Fruit fly (Drosophila melanogaster): ENCODE data around the gene ND-39.

- no peak for TF ChIP-seq Eip75B (GFP tag; optimal IDR thresholded peaks at IDR 0.05)
- TF ChIP-seq CG6854 (GFP tag; optimal IDR thresholded peaks at IDR 0.05), result no peak
- TF ChIP-seq CG16779 (tag; optimal IDR thresholded peaks at IDR 0.05), result peak; percentile 10
- no peak for TF ChIP-seq CG8119 (GFP tag; IDR thresholded peaks at IDR 0.05)
- no peak for TF ChIP-seq Hr38 (GFP tag; optimal IDR thresholded peaks at IDR 0.05)
- no peak for TF ChIP-seq salr (GFP tag; optimal IDR thresholded peaks at IDR 0.05)
- TF ChIP-seq Sox102F (GFP tag; optimal IDR thresholded peaks at IDR 0.05), result no peak
- no peak for TF ChIP-seq OdsH (GFP tag; optimal IDR thresholded peaks at IDR 0.05)
- no peak for TF ChIP-seq CG15336 (GFP tag; IDR thresholded peaks at IDR 0.05)
- no peak for TF ChIP-seq Sox14 (GFP tag; optimal IDR thresholded peaks at IDR 0.05)
- TF ChIP-seq Met (GFP tag; optimal IDR thresholded peaks at IDR 0.05), result no peak
- TF ChIP-seq acj6 (GFP tag; optimal IDR thresholded peaks at IDR 0.05), result no peak
- TF ChIP-seq achi (GFP tag; optimal IDR thresholded peaks at IDR 0.05), result no peak
- TF ChIP-seq Hr39 (GFP tag; optimal IDR thresholded peaks at IDR 0.05), result no peak
Observed at dm6 chr3L:20511499-20512108, 19.7 kb downstream of the ND-39 start.
